Fruit fly (Drosophila melanogaster): ENCODE measurements around the gene CG8661.

DNA sequence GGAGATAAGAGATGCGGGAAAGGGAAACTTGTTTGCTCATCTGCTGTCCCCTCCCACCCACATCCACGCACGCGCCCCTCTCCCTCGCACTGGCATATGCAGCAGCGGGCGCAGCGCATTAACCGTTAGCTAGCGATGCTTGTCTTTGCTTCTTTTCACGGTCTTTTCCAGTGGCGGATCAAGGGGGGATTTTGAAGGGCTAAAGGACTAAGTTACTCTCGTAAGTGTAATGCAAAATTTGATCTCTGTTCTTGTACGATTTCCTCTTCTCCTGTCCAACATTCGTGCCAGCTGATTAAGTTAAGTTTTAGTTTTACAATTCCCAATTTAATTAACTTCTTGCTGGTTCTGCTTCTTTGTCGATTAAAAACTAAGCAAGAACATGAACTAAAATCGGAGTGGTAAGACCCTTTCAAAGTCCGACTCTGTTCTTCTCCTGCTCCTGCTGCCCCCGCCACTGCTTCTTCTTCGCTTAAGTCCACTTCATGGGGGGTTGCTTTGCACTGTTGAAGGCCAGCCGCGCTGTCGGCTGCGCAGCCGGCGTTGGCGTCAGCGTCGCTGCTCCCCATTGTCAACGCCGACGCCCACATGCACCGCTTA lies 16.4 kb upstream of the CG8661 start:
- TF ChIP-seq pdm3 (GFP tag; optimal IDR thresholded peaks at IDR 0.05) (peak; percentile 69), CG6163 (GFP tag; IDR thresholded peaks at IDR 0.05) (peak; percentile 65; the same call in 2 of the 3 replicates)

Measured in whole organism, prepupa.